Fruit fly (Drosophila melanogaster): ENCODE data around the gene Acyp.

Acyp gene

DNA sequence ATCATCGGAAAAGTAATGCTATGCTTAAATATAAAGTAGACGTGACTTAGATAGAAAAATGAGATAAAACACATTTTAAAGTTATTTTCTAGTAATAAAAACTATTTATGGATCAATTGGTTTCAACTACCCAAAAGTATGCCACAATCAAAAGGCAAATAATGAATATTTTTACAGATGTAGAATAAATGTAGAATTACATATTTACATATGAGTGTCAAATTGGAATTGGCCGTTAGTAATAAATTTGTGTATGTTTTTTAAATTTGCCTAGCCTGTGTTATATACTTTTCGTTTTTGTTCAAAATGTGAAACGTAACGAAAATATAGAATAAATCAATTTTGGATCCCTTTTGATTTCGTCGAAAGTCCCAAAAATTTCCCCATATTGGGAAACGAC, at the start of gene Acyp:
Acyp (plus strand) TSS at position 301 of the 400 bp plus-strand sequence.
- no peak for TF ChIP-seq acj6 (GFP tag; optimal IDR thresholded peaks at IDR 0.05)
- peak; percentile 21 for TF ChIP-seq svp (GFP tag)
- TF ChIP-seq Hr39 (GFP tag; optimal IDR thresholded peaks at IDR 0.05): no peak

DNA sequence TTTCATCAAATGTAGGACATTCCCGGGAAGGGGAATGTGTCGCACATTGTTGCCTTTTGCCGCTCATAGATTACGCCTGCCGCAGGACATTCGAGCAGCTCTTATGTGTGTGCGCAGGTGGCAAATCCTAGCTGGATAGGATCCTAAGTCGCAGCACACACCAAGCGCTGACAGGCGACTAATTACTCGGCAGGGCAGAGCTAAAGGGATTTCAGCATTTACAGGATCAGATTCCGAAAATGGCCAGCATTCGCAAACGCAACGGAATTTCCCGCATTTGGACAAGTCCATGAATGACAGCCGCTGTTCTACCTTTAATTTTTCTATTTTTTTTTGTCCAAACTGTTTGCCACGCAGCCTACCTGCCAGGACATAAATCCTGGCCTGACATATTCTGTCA, 44.2 kb upstream of the Acyp start:
- TF ChIP-seq fkh (GFP tag; optimal IDR thresholded peaks at IDR 0.05): no peak
- no peak for TF ChIP-seq Eip75B (GFP tag; optimal IDR thresholded peaks at IDR 0.05)
- TF ChIP-seq Blimp-1 (GFP tag; optimal IDR thresholded peaks at IDR 0.05): no peak
- TF ChIP-seq CG8119 (GFP tag; IDR thresholded peaks at IDR 0.05): no peak
- TF ChIP-seq topi (GFP tag; optimal IDR thresholded peaks at IDR 0.05): no peak

DNA sequence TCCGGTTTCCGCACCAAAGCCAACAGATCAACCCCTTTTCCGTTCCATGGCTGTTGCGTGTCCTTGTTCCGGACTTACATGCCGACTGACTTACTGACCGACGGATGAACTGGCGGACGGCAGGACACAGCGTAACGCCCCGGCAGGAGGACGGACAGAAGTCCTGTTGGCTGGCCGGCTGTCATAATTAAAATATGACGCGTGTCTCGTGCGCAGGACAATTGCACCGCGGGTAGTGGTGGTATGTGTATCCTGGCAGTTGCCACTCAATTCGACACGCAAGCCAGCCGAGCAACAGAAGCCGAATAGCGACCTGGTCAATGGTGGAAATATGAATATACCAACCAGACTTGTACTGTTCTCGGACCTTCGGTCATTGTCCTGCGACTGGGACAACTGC, 42.5 kb upstream of the Acyp start:
- TF ChIP-seq ss (GFP tag; optimal IDR thresholded peaks at IDR 0.05) (peak in 1 of 2 experiments; percentile 67), achi (GFP tag; optimal IDR thresholded peaks at IDR 0.05) (no peak), dac (GFP tag; optimal IDR thresholded peaks at IDR 0.05) (no peak)

DNA sequence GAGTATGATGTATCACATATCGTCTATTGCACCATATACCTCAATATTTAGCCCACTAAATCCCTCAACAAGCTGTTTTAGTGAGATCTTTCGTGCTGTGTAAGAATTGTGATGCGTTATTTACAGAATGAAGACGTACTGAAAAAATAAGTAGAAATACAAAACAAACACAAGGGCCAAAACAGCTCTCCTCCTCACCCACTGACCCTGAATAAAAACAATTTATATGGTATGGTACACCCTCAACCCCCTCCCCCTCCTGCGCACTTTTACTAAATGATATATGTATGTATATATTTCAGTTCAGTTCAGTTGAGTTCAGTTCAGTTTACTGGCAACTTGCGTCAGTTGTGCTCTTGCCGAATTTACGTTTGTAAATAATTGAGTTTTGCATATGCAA, 38.7 kb upstream of the Acyp start:
- TF ChIP-seq CG8632 (GFP tag; optimal IDR thresholded peaks at IDR 0.05) (no peak), dsx (GFP tag; optimal IDR thresholded peaks at IDR 0.05; ENCODE audit: poor library complexity, severe bottlenecking) (no peak), fd85E (GFP tag; optimal IDR thresholded peaks at IDR 0.05) (no peak), topi (GFP tag; optimal IDR thresholded peaks at IDR 0.05) (no peak), Eip93F (GFP tag; optimal IDR thresholded peaks at IDR 0.05) (no peak), esn (GFP tag; optimal IDR thresholded peaks at IDR 0.05) (no peak), fkh (GFP tag; optimal IDR thresholded peaks at IDR 0.05) (no peak), CG11294 (GFP tag; IDR thresholded peaks at IDR 0.05) (no peak), CG1621 (tag; optimal IDR thresholded peaks at IDR 0.05) (no peak), CG31627 (GFP tag; optimal IDR thresholded peaks at IDR 0.05) (no peak), CG16779 (tag; optimal IDR thresholded peaks at IDR 0.05) (no peak), CG11902 (GFP tag; optimal IDR thresholded peaks at IDR 0.05) (no peak), pdm3 (GFP tag; optimal IDR thresholded peaks at IDR 0.05) (no peak)

DNA sequence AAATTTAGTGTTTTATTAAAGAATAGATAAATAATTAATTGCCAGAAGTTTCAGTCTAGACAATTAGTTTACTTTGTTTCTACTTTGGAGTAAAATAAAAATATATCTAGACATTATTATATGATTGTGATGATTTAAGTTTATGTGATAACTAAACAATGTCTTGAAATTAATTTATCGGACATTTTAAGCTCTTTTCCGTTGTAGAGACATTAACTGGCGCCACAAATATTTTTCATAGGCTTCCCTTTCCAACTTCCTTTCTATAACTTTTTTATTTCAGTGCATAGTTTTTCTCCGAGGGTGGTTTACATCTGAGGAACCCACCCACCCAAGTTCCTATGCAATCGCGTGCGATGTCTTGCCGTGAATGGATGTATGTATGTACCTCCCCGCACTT, 35.2 kb upstream of the Acyp start:
- TF ChIP-seq OdsH (GFP tag; optimal IDR thresholded peaks at IDR 0.05) (peak; percentile 3), esn (GFP tag; optimal IDR thresholded peaks at IDR 0.05) (peak; percentile 4), net (GFP tag; optimal IDR thresholded peaks at IDR 0.05) (no peak), Eip78C (GFP tag) (peak; percentile 46), Sox14 (GFP tag; optimal IDR thresholded peaks at IDR 0.05) (no peak)

DNA sequence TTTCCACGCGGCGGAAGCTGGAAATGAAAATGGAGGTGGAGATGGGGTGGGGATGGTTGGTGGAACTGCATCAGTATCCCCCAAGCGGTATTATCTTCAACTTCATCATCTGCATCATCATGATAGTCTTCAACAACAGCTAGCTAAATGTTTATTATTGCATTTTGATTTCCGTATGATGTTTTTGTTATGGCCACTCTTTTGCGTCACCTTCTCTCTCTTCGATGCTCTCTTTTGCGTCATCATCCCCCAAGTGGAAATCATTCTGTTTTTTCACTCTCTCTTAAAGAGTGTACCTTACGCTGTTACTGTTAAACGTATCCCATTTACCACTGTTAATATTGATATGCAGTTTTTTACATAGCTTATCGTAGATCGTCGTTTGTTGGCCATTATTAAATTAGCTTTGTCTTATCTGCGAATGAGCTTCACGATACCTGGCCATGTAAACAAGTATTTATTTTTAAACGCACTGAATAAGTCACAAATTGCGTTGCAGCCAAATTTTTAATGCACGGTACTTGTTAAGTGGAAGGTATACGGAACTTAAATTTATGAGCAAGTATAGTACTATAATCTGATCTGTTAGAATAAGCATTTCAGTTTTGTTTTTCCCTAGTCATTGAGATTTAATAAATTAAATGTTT, 33.8 kb upstream of the Acyp start:
- peak; percentile 81 for TF ChIP-seq Eip78C (GFP tag)
- no peak for TF ChIP-seq Sox15 (GFP tag; optimal IDR thresholded peaks at IDR 0.05)
- no peak for TF ChIP-seq lz (GFP tag; optimal IDR thresholded peaks at IDR 0.05)
- peak; percentile 3 for TF ChIP-seq vri (GFP tag; optimal IDR thresholded peaks at IDR 0.05)
- no peak for TF ChIP-seq Gug (GFP tag; IDR thresholded peaks at IDR 0.05)

DNA sequence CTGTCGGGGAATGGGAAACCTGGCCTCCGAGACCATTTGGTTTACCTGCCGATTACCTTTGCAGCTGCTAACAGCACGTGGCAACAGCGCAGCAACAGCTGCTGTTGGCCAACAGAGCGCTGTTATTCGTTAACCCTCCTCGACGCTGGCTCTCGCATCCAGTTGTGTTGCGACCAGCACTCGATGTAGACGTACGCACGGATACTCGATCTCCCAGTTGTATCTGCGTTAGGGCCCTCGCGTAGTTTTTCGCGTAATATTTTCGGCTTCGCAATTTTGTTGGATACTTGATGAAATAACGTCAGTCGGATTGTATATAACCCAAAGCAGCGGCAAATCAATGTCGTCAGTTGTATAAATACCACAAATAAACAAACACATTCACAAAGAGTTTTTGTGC, 33.1 kb upstream of the Acyp start:
- TF ChIP-seq Hr38 (GFP tag; optimal IDR thresholded peaks at IDR 0.05): no peak
- TF ChIP-seq esn (GFP tag; optimal IDR thresholded peaks at IDR 0.05): peak; percentile 12
- no peak for TF ChIP-seq Eip93F (GFP tag; optimal IDR thresholded peaks at IDR 0.05)
- peak; percentile 7 for TF ChIP-seq net (GFP tag; optimal IDR thresholded peaks at IDR 0.05)
- TF ChIP-seq CG10669 (GFP tag; optimal IDR thresholded peaks at IDR 0.05): no peak
- TF ChIP-seq CG6808 (GFP tag; optimal IDR thresholded peaks at IDR 0.05): no peak
- peak; percentile 39 for TF ChIP-seq dsx (GFP tag; optimal IDR thresholded peaks at IDR 0.05; ENCODE audit: poor library complexity, severe bottlenecking)
- peak; percentile 43 for TF ChIP-seq CG6854 (GFP tag; optimal IDR thresholded peaks at IDR 0.05)
- TF ChIP-seq CG34406 (GFP tag; optimal IDR thresholded peaks at IDR 0.05): no peak
- TF ChIP-seq CG11762 (GFP tag; optimal IDR thresholded peaks at IDR 0.05; ENCODE audit: insufficient read depth): no peak
- TF ChIP-seq CG16779 (tag; optimal IDR thresholded peaks at IDR 0.05): peak; percentile 30
- TF ChIP-seq CG15336 (GFP tag; IDR thresholded peaks at IDR 0.05): no peak
- peak; percentile 12 to 25 for TF ChIP-seq ss (GFP tag; optimal IDR thresholded peaks at IDR 0.05)
- TF ChIP-seq CG11902 (GFP tag; optimal IDR thresholded peaks at IDR 0.05): no peak
- TF ChIP-seq CG1621 (tag; optimal IDR thresholded peaks at IDR 0.05): no peak
- TF ChIP-seq eg (GFP tag; IDR thresholded peaks at IDR 0.05): peak; percentile 64; the same call in 2 of the 3 replicates
- peak; percentile 18 for TF ChIP-seq CG7368 (GFP tag; optimal IDR thresholded peaks at IDR 0.05)
- TF ChIP-seq Sox14 (GFP tag; optimal IDR thresholded peaks at IDR 0.05): no peak
- no peak for TF ChIP-seq cyc (GFP tag; optimal IDR thresholded peaks at IDR 0.05)
